Worm (Caenorhabditis elegans) whole organism, late embryonic: Measurements from ENCODE around the gene C23H3.9.

Experiments
- ceh-6 ChIP-seq: fragments of 200-800 bp; sonication (Bioruptor generic); optimal IDR thresholded peaks from 2 replicates; lab custom pipeline; 2018; ENCODE audit warnings: mild to moderate bottlenecking, missing genetic modification characterization, missing compliant biosample characterization
- ets-4 ChIP-seq: sonication (generic microtip); optimal IDR thresholded peaks from 2 replicates; lab custom pipeline; 2016; ENCODE audit warnings: missing genetic modification characterization, missing compliant biosample characterization
- pha-4 ChIP-seq: fragments of 150-350 bp; optimal IDR thresholded peaks from 2 replicates; lab custom pipeline; 2018; ENCODE audit warnings: missing biosample characterization, missing genetic modification reagents, missing genetic modification characterization

DNA sequence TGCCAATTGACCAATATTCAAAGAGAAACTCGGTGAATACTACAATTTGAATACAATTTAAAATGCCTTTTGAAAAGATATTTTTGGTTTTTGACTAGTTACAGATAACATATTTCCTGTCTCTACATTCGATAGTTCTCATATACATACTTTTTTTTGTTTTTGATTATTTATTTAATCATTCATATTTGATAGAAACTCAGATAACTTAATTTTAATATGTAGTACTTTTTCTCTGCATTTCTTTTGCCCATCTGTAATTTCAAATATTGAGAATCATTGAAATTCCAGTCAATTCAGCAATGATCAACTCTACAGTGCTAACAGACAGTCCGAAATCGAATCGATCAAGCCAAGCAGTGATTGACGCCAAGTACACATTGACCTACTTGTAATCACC lies 18.1 kb downstream of the C23H3.9 start, which contains the start of gene C23H3.2:
- TF ChIP-seq pha-4 (no peak), ceh-6 (GFP tag; lab: Kevin White, UChicago) (no peak), ets-4 (tag; lab: Kevin White, UChicago) (no peak)
